Fruit fly (Drosophila melanogaster): ENCODE results near the gene Fpgs2.

Gene Fpgs2

dm6 chr2L:3935757-3936156, 21.7 kb upstream of the Fpgs2 start:
- TF ChIP-seq Met (GFP tag; optimal IDR thresholded peaks at IDR 0.05): no peak
- no peak for TF ChIP-seq OdsH (GFP tag; optimal IDR thresholded peaks at IDR 0.05)
- TF ChIP-seq CG11902 (GFP tag; optimal IDR thresholded peaks at IDR 0.05): no peak
- TF ChIP-seq dsx (GFP tag; optimal IDR thresholded peaks at IDR 0.05; ENCODE audit: poor library complexity, severe bottlenecking): no peak
- TF ChIP-seq ss (GFP tag; optimal IDR thresholded peaks at IDR 0.05): no peak
- TF ChIP-seq CG10669 (GFP tag; optimal IDR thresholded peaks at IDR 0.05): no peak
- no peak for TF ChIP-seq svp (GFP tag)
- no peak for TF ChIP-seq cyc (GFP tag; optimal IDR thresholded peaks at IDR 0.05)
- TF ChIP-seq eg (GFP tag; IDR thresholded peaks at IDR 0.05): no peak
- TF ChIP-seq Sox14 (GFP tag; optimal IDR thresholded peaks at IDR 0.05): no peak

- TF ChIP-seq CG11902 (GFP tag; optimal IDR thresholded peaks at IDR 0.05): no peak
- TF ChIP-seq svp (GFP tag): peak; percentile 64
- peak; percentile 16 for TF ChIP-seq Eip78C (GFP tag)
- TF ChIP-seq cyc (GFP tag; optimal IDR thresholded peaks at IDR 0.05): peak; percentile 8
- TF ChIP-seq eg (GFP tag; IDR thresholded peaks at IDR 0.05): 0 out of 3 replicates have a peak, but pooled peaks have one; percentile 27
Measured at dm6 chr2L:3935014-3935413, 20.9 kb upstream of the Fpgs2 start.

- TF ChIP-seq Eip78C (GFP tag) (peak; percentile 35), spab (GFP tag; optimal IDR thresholded peaks at IDR 0.05) (no peak), svp (GFP tag) (no peak)
Measured at dm6 chr2L:3933674-3934073, 19.6 kb upstream of the Fpgs2 start.

- TF ChIP-seq lz (GFP tag; optimal IDR thresholded peaks at IDR 0.05) (no peak), CG11294 (GFP tag; IDR thresholded peaks at IDR 0.05) (no peak), Gug (GFP tag; IDR thresholded peaks at IDR 0.05) (no peak), CG6808 (GFP tag; optimal IDR thresholded peaks at IDR 0.05) (no peak), ss (GFP tag; optimal IDR thresholded peaks at IDR 0.05) (no peak), net (GFP tag; optimal IDR thresholded peaks at IDR 0.05) (no peak), CG11902 (GFP tag; optimal IDR thresholded peaks at IDR 0.05) (no peak), CG9139 (GFP tag; optimal IDR thresholded peaks at IDR 0.05) (no peak), Sox102F (GFP tag; optimal IDR thresholded peaks at IDR 0.05) (no peak), Smox (GFP tag; optimal IDR thresholded peaks at IDR 0.05) (no peak), CG10631 (GFP tag; optimal IDR thresholded peaks at IDR 0.05) (no peak), topi (GFP tag; optimal IDR thresholded peaks at IDR 0.05) (no peak), CG32006 (GFP tag; optimal IDR thresholded peaks at IDR 0.05) (no peak), fd59A (GFP tag; optimal IDR thresholded peaks at IDR 0.05) (no peak), CG11762 (GFP tag; optimal IDR thresholded peaks at IDR 0.05; ENCODE audit: insufficient read depth) (no peak), Sox14 (GFP tag; optimal IDR thresholded peaks at IDR 0.05) (no peak), Hr39 (GFP tag; optimal IDR thresholded peaks at IDR 0.05) (no peak), CG8319 (GFP tag; optimal IDR thresholded peaks at IDR 0.05) (no peak), Met (GFP tag; optimal IDR thresholded peaks at IDR 0.05) (no peak), cyc (GFP tag; optimal IDR thresholded peaks at IDR 0.05) (no peak)
Measured at dm6 chr2L:3916857-3917256, 2.8 kb upstream of the Fpgs2 start.

- TF ChIP-seq CG8319 (GFP tag; optimal IDR thresholded peaks at IDR 0.05): no peak
- no peak for TF ChIP-seq CG3919 (GFP tag; optimal IDR thresholded peaks at IDR 0.05)
- TF ChIP-seq esn (GFP tag; optimal IDR thresholded peaks at IDR 0.05): no peak
- no peak for TF ChIP-seq CG7368 (GFP tag; optimal IDR thresholded peaks at IDR 0.05)
- TF ChIP-seq vri (GFP tag; optimal IDR thresholded peaks at IDR 0.05): no peak
- TF ChIP-seq Lpt (GFP tag; optimal IDR thresholded peaks at IDR 0.05): no peak
- TF ChIP-seq dac (GFP tag; optimal IDR thresholded peaks at IDR 0.05): no peak
- no peak for TF ChIP-seq dsx (GFP tag; optimal IDR thresholded peaks at IDR 0.05; ENCODE audit: poor library complexity, severe bottlenecking)
Measured at dm6 chr2L:3914655-3915054, 567 bp upstream of the Fpgs2 start.

Data from whole organism, prepupa.